Worm (Caenorhabditis elegans) whole organism, early embryonic: ENCODE measurements around the gene his-42.
"Not testable (repeated sequence)": the region's sequence is repeated elsewhere in the genome, so short reads cannot be mapped to it uniquely, and the experiment has no call there.

ENCODE experiments used
- B0310.2 ChIP-seq: sonication (generic microtip); optimal IDR thresholded peaks from 2 replicates; lab custom pipeline; 2016; ENCODE audit warnings: mild to moderate bottlenecking, missing genetic modification characterization, missing compliant biosample characterization
- F13C5.2 ChIP-seq: sonication (generic microtip); optimal IDR thresholded peaks from 2 replicates; lab custom pipeline; 2017; ENCODE audit warnings: mild to moderate bottlenecking, missing genetic modification characterization, inconsistent platforms, missing compliant biosample characterization
- aly-1 ChIP-seq: sonication (generic microtip); optimal IDR thresholded peaks from 2 replicates; lab custom pipeline; 2016; ENCODE audit warnings: missing genetic modification characterization, missing compliant biosample characterization
- ama-1 ChIP-seq: fragments of 150-350 bp; optimal IDR thresholded peaks from 2 replicates; lab custom pipeline; 2014
- ceh-13 ChIP-seq: fragments of 200-800 bp; sonication (Bioruptor generic); optimal IDR thresholded peaks from 2 replicates; lab custom pipeline; 2018; ENCODE audit warnings: mild to moderate bottlenecking, missing genetic modification characterization, missing compliant biosample characterization
- ceh-36 ChIP-seq: sonication (generic microtip); optimal IDR thresholded peaks from 2 replicates; lab custom pipeline; 2016; ENCODE audit warnings: missing genetic modification characterization, inconsistent platforms, missing compliant biosample characterization
- ets-7 ChIP-seq: sonication (generic microtip); optimal IDR thresholded peaks from 2 replicates; lab custom pipeline; 2016; ENCODE audit warnings: missing genotype, missing genetic modification characterization, missing compliant biosample characterization
- flt-1 ChIP-seq: fragments of 200-800 bp; sonication (Bioruptor generic); IDR thresholded peaks from 2 replicates; pipeline ENCODE4 v1.3.6; 2022; ENCODE audit warnings: missing genetic modification characterization, missing compliant biosample characterization
- hmbx-1 ChIP-seq: sonication (generic microtip); optimal IDR thresholded peaks from 2 replicates; lab custom pipeline; 2016; ENCODE audit warnings: mild to moderate bottlenecking, missing genetic modification characterization, missing compliant biosample characterization
- hmg-4 ChIP-seq: fragments of 200-800 bp; sonication (Bioruptor generic); optimal IDR thresholded peaks from 2 replicates; lab custom pipeline; 2018; ENCODE audit warnings: mild to moderate bottlenecking, missing genetic modification characterization, missing compliant biosample characterization
- hnd-1 ChIP-seq: sonication (generic microtip); optimal IDR thresholded peaks from 2 replicates; lab custom pipeline; 2016; ENCODE audit warnings: missing genetic modification characterization, missing compliant biosample characterization
- pes-1 ChIP-seq: fragments of 200-800 bp; sonication (Bioruptor generic); IDR thresholded peaks from 2 replicates; pipeline ENCODE4 v1.3.6; 2022; ENCODE audit warnings: missing genetic modification reagents, missing genetic modification characterization, missing compliant biosample characterization
- scrt-1 ChIP-seq: fragments of 200-800 bp; sonication (Bioruptor generic); IDR thresholded peaks from 2 replicates; pipeline ENCODE4 v1.3.6; 2022; ENCODE audit warnings: missing genetic modification characterization, missing compliant biosample characterization
- sea-1 ChIP-seq: fragments of 200-800 bp; sonication (Bioruptor generic); conservative IDR thresholded peaks from 2 replicates; pipeline ENCODE4 v1.3.6; 2022; ENCODE audit warnings: missing genetic modification characterization, missing compliant biosample characterization
- tbx-11 ChIP-seq: fragments of 200-800 bp; sonication (Bioruptor generic); IDR thresholded peaks from 2 replicates; pipeline ENCODE4 v1.3.6; 2022; ENCODE audit warnings: missing genetic modification characterization, missing compliant biosample characterization
- tbx-37 ChIP-seq: fragments of 200-800 bp; sonication (Bioruptor generic); conservative IDR thresholded peaks from 2 replicates; pipeline ENCODE4 v1.3.6; 2022; ENCODE audit warnings: missing genetic modification reagents, missing genetic modification characterization, missing compliant biosample characterization
- tra-4 ChIP-seq: sonication (generic microtip); optimal IDR thresholded peaks from 2 replicates; lab custom pipeline; 2017; ENCODE audit warnings: missing genetic modification characterization, missing compliant biosample characterization

The his-42 gene

DNA sequence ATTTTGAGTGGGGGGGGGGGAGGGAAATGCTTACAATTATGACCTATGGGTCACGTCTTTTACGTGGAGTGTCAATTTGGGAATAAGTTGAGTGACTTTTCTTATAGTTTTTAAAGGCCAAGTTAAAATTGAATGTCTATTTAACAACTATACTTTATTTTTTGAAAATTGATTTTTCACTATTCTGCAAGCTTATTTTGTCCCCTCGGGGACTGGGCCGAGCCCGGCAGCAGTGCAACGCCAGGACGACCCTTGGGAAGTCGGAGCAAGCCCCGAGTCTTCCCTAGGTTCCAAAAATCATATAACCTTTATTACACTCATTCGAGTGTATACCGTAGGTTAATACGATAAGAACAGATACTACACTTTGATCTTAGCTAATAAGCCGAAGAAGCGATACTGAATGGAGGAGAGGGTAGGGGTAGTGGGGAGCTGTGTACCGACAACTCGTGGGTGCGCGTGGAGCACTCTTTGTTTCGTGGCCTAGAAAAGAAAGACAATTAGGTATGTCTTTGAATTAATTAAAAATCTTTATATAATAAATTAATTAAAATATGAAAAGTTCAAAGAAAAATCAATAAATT is 7.3 kb upstream of the his-42 start, which contains the start of gene ins-37:
ins-37 (minus strand) TSS at position 384 of the 584 bp plus-strand sequence.
- TF ChIP-seq B0310.2 (tag; lab: Kevin White, UChicago); hmg-4 (GFP tag; lab: Kevin White, UChicago); scrt-1 (GFP tag; lab: Robert Waterston, UW): not testable (repeated sequence)

DNA sequence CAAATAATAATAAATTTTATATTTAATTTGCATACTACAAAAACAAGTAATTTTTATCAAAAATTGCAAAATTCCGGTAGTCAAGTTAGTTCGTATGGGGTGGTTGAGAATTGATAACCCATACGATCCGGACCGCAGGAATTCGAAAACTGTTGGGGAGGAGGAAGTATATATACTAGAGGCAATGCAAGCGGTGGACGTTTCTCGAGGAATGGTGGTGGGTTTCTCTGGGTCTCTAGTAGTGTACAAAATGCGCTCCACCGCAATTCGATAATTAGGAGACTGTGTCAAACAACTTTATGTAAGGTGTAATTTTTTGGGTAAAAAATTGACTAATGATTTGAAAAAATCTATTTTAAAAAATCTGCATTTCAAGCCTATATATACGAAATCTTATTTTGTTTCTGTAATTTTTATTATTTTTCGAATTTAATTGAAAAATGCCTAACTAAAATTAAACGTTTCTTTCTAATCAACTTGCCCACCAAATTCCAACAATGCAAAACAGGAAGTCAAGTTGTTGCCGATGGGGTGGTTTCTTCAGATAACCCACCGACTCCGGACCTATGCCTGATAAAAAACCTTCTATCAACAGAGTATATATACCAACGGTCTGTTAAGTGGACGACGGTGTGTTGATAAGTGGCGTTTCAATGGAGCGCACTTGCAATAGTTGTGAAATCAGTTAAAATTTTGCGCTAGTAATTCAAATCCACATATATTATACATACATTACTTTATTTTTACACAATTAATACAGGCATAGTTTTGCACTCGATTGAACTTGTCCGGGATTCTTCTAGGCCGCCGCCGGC is 6.1 kb upstream of the his-42 start:
- peak; percentile 60 for TF ChIP-seq ceh-13 (GFP tag; lab: Kevin White, UChicago)
- TF ChIP-seq hmbx-1 (tag; lab: Kevin White, UChicago): peak; percentile 30
- peak; percentile 63 for TF ChIP-seq hnd-1
- TF ChIP-seq pes-1 (GFP tag; lab: Robert Waterston, UW): peak; percentile 88
- TF ChIP-seq ama-1 (lab: Kevin White, UChicago): no peak
- TF ChIP-seq ets-7: peak; percentile 53
- peak; percentile 72 for TF ChIP-seq ceh-36
- TF ChIP-seq hmg-4 (GFP tag; lab: Kevin White, UChicago): peak; percentile 91
- no peak for TF ChIP-seq tra-4 (tag; lab: Kevin White, UChicago)
- peak; percentile 84 for TF ChIP-seq scrt-1 (GFP tag; lab: Robert Waterston, UW)
- peak; percentile 89 for TF ChIP-seq sea-1
- peak; percentile 82 for TF ChIP-seq tbx-11
- peak; percentile 81 for TF ChIP-seq flt-1 (GFP tag; lab: Robert Waterston, UW)
- peak; percentile 32 for TF ChIP-seq aly-1 (tag; lab: Kevin White, UChicago)
- TF ChIP-seq B0310.2 (tag; lab: Kevin White, UChicago): peak; percentile 67
- TF ChIP-seq F13C5.2 (tag; lab: Kevin White, UChicago): peak; percentile 85
- TF ChIP-seq tbx-37: peak; percentile 74

DNA sequence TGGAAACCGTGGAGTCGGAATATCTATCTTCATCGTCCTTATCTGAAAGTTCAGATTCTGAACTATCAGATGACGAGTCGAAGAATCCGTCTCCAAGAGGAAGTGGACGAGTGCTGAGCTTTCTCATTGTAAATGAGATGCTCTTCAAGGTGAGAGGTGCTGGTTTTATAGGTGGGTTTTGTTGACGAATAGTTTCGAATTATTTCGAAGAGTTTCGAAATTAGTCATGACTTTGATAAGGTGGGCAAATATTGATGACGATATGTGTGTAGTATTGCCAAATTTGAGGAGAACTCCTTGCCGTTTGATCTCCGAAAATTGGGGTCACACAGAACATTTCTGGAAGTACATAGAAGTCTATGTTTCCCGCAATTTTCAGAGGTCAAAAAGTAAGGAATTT is 5.0 kb upstream of the his-42 start, which contains the start of gene F08G2.5:
F08G2.5 (minus strand) TSS at position 127 of the 400 bp plus-strand sequence.
- TF ChIP-seq scrt-1 (GFP tag; lab: Robert Waterston, UW) (no peak), hmbx-1 (tag; lab: Kevin White, UChicago) (no peak), ceh-13 (GFP tag; lab: Kevin White, UChicago) (no peak), F13C5.2 (tag; lab: Kevin White, UChicago) (no peak), tbx-11 (no peak), tbx-37 (no peak), ama-1 (lab: Kevin White, UChicago) (no peak), hnd-1 (no peak)

DNA sequence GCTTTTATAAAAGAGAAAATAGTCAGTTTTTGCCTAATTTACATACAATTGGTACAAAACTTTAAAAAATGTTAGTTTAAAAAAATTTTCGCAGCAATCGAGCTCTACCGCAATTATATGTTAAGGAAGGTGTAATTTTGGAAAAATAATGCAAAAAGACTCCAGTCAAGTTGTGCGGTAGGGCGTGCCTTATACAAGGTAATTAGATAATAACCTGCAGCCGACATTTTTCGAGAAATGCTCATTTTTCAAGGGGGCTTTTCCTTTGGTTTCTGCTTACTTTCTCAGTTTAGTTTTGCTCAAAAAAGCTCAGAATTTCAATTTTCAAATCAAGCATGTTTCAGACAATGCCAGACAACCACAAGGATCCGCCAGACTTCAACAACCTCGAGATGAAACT is 1.8 kb upstream of the his-42 start, which contains the start of gene F08G2.4:
F08G2.4 (plus strand) TSS at position 348 of the 400 bp plus-strand sequence.
- TF ChIP-seq flt-1 (GFP tag; lab: Robert Waterston, UW): no peak
- TF ChIP-seq hmbx-1 (tag; lab: Kevin White, UChicago): no peak
- TF ChIP-seq ets-7: no peak
- TF ChIP-seq scrt-1 (GFP tag; lab: Robert Waterston, UW): no peak
- TF ChIP-seq tbx-11: no peak
- no peak for TF ChIP-seq tra-4 (tag; lab: Kevin White, UChicago)
- no peak for TF ChIP-seq ama-1 (lab: Kevin White, UChicago)
- TF ChIP-seq ceh-36: no peak
- TF ChIP-seq hmg-4 (GFP tag; lab: Kevin White, UChicago): no peak
- no peak for TF ChIP-seq sea-1
- no peak for TF ChIP-seq aly-1 (tag; lab: Kevin White, UChicago)

DNA sequence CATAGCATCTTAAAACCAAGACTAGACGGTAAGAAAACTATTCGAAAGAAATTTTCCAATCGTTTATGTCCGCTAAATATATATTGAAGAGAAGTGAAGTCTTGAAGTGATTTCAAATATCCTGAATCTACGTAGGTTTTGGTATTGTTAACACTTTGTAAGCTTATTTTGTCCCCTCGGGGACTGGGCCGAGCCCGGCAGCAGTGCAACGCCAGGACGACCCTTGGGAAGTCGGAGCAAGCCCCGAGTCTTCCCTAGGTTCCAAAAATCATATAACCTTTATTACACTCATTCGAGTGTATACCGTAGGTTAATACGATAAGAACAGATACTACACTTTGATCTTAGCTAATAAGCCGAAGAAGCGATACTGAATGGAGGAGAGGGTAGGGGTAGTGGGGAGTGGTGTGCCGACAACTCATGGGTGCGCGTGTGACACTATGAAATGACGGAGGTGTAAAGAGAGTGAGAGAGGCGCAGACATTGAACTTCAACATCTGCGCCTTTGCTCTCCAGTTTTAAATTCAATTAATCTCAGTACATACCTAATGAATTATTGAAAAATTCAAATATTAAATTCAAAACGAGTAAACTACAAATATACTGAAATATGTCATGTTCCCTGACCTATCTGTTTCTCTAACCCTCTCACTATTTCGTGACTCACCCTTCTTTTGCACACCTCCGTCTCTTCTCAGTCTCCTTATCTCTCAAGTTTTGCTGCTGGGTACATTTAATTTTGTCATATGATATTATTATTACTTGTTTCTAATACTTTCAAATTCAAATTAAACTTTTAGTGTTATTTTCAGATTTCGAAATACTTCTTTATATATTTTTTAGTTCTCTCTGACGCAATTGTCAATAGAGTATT is 863 bp upstream of the his-42 start:
- TF ChIP-seq hmg-4 (GFP tag; lab: Kevin White, UChicago) (peak; percentile 6), sea-1 (0 out of 2 replicates have a peak, but pooled peaks have one; percentile 24), pes-1 (GFP tag; lab: Robert Waterston, UW) (0 out of 2 replicates have a peak, but pooled peaks have one; percentile 37)

DNA sequence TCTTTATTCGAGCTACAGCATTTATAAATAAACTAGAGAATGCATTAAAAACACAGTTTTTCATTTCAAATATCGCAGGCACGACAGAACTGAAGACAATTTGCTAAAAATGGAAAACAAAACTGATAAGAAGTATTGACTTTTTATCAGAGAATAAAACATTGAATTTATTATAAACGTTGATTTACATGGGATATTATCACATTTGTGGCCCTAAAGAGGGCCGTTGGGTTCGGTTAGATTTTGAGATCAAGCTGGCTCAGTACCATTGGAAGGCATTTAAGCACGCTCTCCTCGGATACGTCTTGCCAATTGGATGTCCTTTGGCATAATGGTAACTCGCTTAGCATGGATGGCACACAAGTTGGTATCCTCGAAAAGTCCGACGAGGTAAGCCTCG is 3.9 kb downstream of the his-42 start:
- peak; percentile 65 for TF ChIP-seq pes-1 (GFP tag; lab: Robert Waterston, UW)

DNA sequence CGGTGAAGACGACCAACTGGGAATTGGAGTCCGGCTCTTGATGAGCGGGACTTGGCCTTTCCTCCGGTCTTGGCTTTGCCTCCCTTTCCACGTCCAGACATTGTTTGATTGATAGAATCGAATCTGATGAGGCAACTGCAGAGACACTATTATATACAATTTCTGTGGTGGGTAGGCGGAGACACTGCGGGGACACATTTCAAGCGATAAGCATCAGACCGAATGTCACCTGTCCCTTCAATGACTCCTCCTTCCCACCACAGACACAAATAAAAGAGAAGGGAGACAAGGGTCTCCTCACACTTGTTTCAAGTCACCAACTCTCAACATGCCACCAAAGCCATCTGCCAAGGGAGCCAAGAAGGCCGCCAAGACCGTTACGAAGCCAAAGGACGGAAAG is 10.5 kb downstream of the his-42 start, which contains the start of gene his-16:
his-16 (minus strand) TSS at position 101 of the 400 bp plus-strand sequence.
- not testable (repeated sequence) for TF ChIP-seq scrt-1 (GFP tag; lab: Robert Waterston, UW); sea-1; aly-1 (tag; lab: Kevin White, UChicago)

DNA sequence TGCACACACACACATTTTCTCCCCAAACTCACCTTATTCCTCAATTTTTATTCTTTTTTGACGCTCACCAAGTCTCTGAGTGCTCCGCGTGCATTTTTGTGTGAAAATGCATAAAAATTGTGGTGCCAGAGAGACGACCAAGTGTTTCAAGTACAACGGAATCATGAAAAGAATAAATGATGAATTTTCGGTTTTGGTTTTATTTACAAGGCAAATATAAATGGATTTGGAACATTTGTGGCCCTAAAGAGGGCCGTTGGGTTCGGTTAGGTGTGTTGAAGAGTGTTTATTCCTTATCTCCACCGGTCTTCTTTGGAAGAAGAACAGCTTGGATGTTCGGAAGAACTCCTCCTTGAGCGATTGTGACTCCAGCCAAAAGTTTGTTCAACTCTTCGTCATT is 11.0 kb downstream of the his-42 start:
- TF ChIP-seq scrt-1 (GFP tag; lab: Robert Waterston, UW) (0 out of 2 replicates have a peak, but pooled peaks have one; percentile 11), pes-1 (GFP tag; lab: Robert Waterston, UW) (peak; percentile 67), aly-1 (tag; lab: Kevin White, UChicago) (peak; percentile 73), ama-1 (lab: Kevin White, UChicago) (peak; percentile 72), sea-1 (peak; percentile 78; the same call in 1 of the 2 replicates)
